Worm (Caenorhabditis elegans) whole organism, midembryonic: ENCODE measurements around the gene C53D6.10.

ENCODE experiments used
- T22C8.4 ChIP-seq: fragments of 200-800 bp; sonication (Bioruptor generic); IDR thresholded peaks from 2 replicates; pipeline ENCODE4 v1.3.6; 2022; ENCODE audit warnings: missing genetic modification characterization, missing compliant biosample characterization
- cog-1 ChIP-seq: sonication (generic microtip); optimal IDR thresholded peaks from 2 replicates; lab custom pipeline; 2016; ENCODE audit warnings: missing genetic modification characterization, missing compliant biosample characterization
- flt-1 ChIP-seq: fragments of 200-800 bp; sonication (Bioruptor generic); IDR thresholded peaks from 2 replicates; pipeline ENCODE4 v1.3.6; 2022; ENCODE audit warnings: missing genetic modification characterization, missing compliant biosample characterization
- med-1 ChIP-seq: sonication (generic microtip); optimal IDR thresholded peaks from 2 replicates; lab custom pipeline; 2017; ENCODE audit warnings: missing genetic modification characterization, mild to moderate bottlenecking, missing compliant biosample characterization, antibody characterized with exemption, missing genetic modification reagents; ENCODE audit not compliant: insufficient read depth
- ref-1 ChIP-seq: fragments of 200-800 bp; sonication (Bioruptor generic); conservative IDR thresholded peaks from 2 replicates; pipeline ENCODE4 v1.3.6; 2022; ENCODE audit warnings: missing genetic modification reagents, missing genetic modification characterization, missing compliant biosample characterization
- ztf-29 ChIP-seq: fragments of 200-800 bp; sonication (Bioruptor generic); IDR thresholded peaks from 2 replicates; pipeline ENCODE4 v1.3.6; 2022; ENCODE audit warnings: missing genetic modification reagents, missing genetic modification characterization, missing compliant biosample characterization

DNA sequence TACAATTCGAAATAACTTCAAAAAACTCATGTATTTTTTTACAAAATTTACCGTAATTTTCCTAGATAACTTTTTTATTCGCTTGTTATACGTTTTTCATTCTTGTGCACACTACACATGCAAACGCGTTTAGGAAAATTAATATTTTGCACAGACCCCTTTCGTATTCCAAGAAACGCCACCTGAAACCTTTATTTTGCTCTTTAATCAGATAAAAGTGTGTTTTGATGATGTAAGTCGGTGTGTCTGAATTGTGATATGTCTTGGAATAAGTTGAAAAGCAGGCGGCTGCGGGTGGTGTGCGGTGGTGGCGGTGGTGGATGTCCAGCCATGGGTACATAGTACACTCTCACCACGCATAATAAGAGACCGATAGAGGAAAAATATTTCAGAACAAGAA, 19.2 kb upstream of the C53D6.10 start:
- no peak for TF ChIP-seq flt-1 (GFP tag; lab: Robert Waterston, UW)
- TF ChIP-seq ref-1 (GFP tag; lab: Robert Waterston, UW) = no peak
- TF ChIP-seq med-1 = no peak
- no peak for TF ChIP-seq cog-1 (tag; lab: Kevin White, UChicago)
- TF ChIP-seq T22C8.4 = no peak
- TF ChIP-seq ztf-29 (GFP tag; lab: Robert Waterston, UW) = no peak
